Fruit fly (Drosophila melanogaster) whole organism, wandering third instar larva: ENCODE results near the gene ftz-f1.

Experiments
- CG9705 ChIP-seq: fragments of 200-800 bp; sonication (Bioruptor generic); optimal IDR thresholded peaks from 2 replicates; lab custom pipeline; 2018; ENCODE audit warnings: missing biosample characterization, mild to moderate bottlenecking, missing genetic modification characterization
- Dfd ChIP-seq: fragments of >200 bp; optimal IDR thresholded peaks from 2 replicates; lab custom pipeline; 2017; ENCODE audit warnings: missing biosample characterization, missing genetic modification characterization
- Dif ChIP-seq: fragments of 200-275, 200-300 bp; sonication (Bioruptor generic); optimal IDR thresholded peaks from 2 replicates; lab custom pipeline; 2018; ENCODE audit warnings: missing biosample characterization, missing genetic modification characterization; ENCODE audit not compliant: partially characterized antibody
- GATAd ChIP-seq: sonication (Bioruptor generic); optimal IDR thresholded peaks from 2 replicates; lab custom pipeline; 2016; ENCODE audit warnings: missing biosample characterization, missing genetic modification characterization
- HLH106 ChIP-seq: fragments of 200-800 bp; optimal IDR thresholded peaks from 3 replicates; lab custom pipeline; 2019; ENCODE audit warnings: missing biosample characterization, mild to moderate bottlenecking, missing genetic modification characterization, moderate library complexity
- Hnf4 ChIP-seq: fragments of 200-800 bp; sonication (Bioruptor generic); optimal IDR thresholded peaks from 2 replicates; lab custom pipeline; 2016; ENCODE audit warnings: missing biosample characterization, mild to moderate bottlenecking, missing genetic modification characterization
- Hr83 ChIP-seq: fragments of 200-300 bp; sonication (Bioruptor generic); optimal IDR thresholded peaks from 2 replicates; lab custom pipeline; 2016; ENCODE audit warnings: missing biosample characterization, mild to moderate bottlenecking, missing genetic modification characterization, moderate library complexity; ENCODE audit not compliant: poor library complexity, severe bottlenecking
- Jra ChIP-seq: sonication (Bioruptor generic); optimal IDR thresholded peaks from 2 replicates; lab custom pipeline; 2016; ENCODE audit warnings: missing biosample characterization, missing genetic modification characterization
- Mio ChIP-seq: sonication (Bioruptor generic); optimal IDR thresholded peaks from 2 replicates; lab custom pipeline; 2016; ENCODE audit warnings: missing biosample characterization, missing genetic modification characterization
- Myc ChIP-seq: fragments of >200 bp; optimal IDR thresholded peaks from 2 replicates; lab custom pipeline; 2017
- N ChIP-seq: fragments of >200 bp; optimal IDR thresholded peaks from 2 replicates; lab custom pipeline; 2018; ENCODE audit warnings: missing biosample characterization, missing external identifiers, missing genetic modification characterization
- OdsH ChIP-seq: fragments of 200-800 bp; sonication (Bioruptor generic); optimal IDR thresholded peaks from 2 replicates; lab custom pipeline; 2016; ENCODE audit warnings: missing biosample characterization, mild to moderate bottlenecking, missing genetic modification characterization
- Rel ChIP-seq, 2 experiments: fragments of 200-800 bp; sonication (Bioruptor generic) in 1 of 2; optimal IDR thresholded peaks; 2 replicates in 1 of 2; 3 replicates in 1 of 2; lab custom pipeline; 2016 to 2019; ENCODE audit warnings: mild to moderate bottlenecking in 2 of 2, missing biosample characterization in 2 of 2, missing genetic modification characterization in 2 of 2, moderate library complexity in 1 of 2
- Sp1 ChIP-seq: fragments of 200-800 bp; sonication (Bioruptor generic); optimal IDR thresholded peaks from 3 replicates; lab custom pipeline; 2019; ENCODE audit warnings: missing biosample characterization, mild to moderate bottlenecking, missing genetic modification characterization, moderate library complexity
- Vsx2 ChIP-seq: fragments of 200-300, 225-300 bp; sonication (Bioruptor generic); optimal IDR thresholded peaks from 2 replicates; lab custom pipeline; 2018; ENCODE audit warnings: missing biosample characterization, missing genetic modification characterization; ENCODE audit not compliant: partially characterized antibody
- brk ChIP-seq: fragments of 200-800 bp; sonication (Bioruptor generic); optimal IDR thresholded peaks from 2 replicates; lab custom pipeline; 2016; ENCODE audit warnings: missing biosample characterization, mild to moderate bottlenecking, missing genetic modification characterization
- dl ChIP-seq, 2 experiments: fragments of 175-275, 200-275 bp in 1 of 2; fragments of 200-275 bp in 1 of 2; sonication (Bioruptor generic); optimal IDR thresholded peaks; lab custom pipeline; 2018; ENCODE audit warnings: mild to moderate bottlenecking in 2 of 2, missing biosample characterization in 2 of 2, missing genetic modification characterization in 2 of 2, moderate library complexity in 2 of 2; ENCODE audit not compliant: partially characterized antibody in 2 of 2, insufficient read depth in 1 of 2
- dmrt93B ChIP-seq: fragments of 200-800 bp; sonication (Bioruptor generic); optimal IDR thresholded peaks from 2 replicates; lab custom pipeline; 2018; ENCODE audit warnings: missing biosample characterization, mild to moderate bottlenecking, missing genetic modification characterization
- dsf ChIP-seq: sonication (Bioruptor generic); optimal IDR thresholded peaks from 2 replicates; lab custom pipeline; 2016; ENCODE audit warnings: missing biosample characterization, missing genetic modification characterization, borderline replicate concordance
- ey ChIP-seq: fragments of 200-800 bp; sonication (Bioruptor generic); optimal IDR thresholded peaks from 2 replicates; lab custom pipeline; 2016; ENCODE audit warnings: missing biosample characterization, missing genetic modification characterization
- fru ChIP-seq: fragments of 200-800 bp; sonication (Bioruptor generic); optimal IDR thresholded peaks from 3 replicates; lab custom pipeline; 2016; ENCODE audit warnings: missing biosample characterization, mild to moderate bottlenecking, missing genetic modification characterization
- h ChIP-seq: fragments of 200-800 bp; sonication (Bioruptor generic); optimal IDR thresholded peaks from 3 replicates; lab custom pipeline; 2016; ENCODE audit warnings: missing biosample characterization, mild to moderate bottlenecking, missing genetic modification characterization
- jim ChIP-seq: fragments of 175-275, 200-325 bp; sonication (Bioruptor generic); optimal IDR thresholded peaks from 2 replicates; lab custom pipeline; 2016; ENCODE audit warnings: missing biosample characterization, mild to moderate bottlenecking, missing genetic modification characterization
- pan ChIP-seq: fragments of >200 bp; optimal IDR thresholded peaks from 2 replicates; lab custom pipeline; 2017
- psq ChIP-seq: fragments of 200-800 bp; sonication (Bioruptor generic); optimal IDR thresholded peaks from 3 replicates; lab custom pipeline; 2017; ENCODE audit warnings: missing biosample characterization, mild to moderate bottlenecking, missing genetic modification characterization, moderate library complexity
- rgr ChIP-seq: fragments of 200-800 bp; sonication (Bioruptor generic); optimal IDR thresholded peaks from 3 replicates; lab custom pipeline; 2016; ENCODE audit warnings: missing biosample characterization, mild to moderate bottlenecking, missing genetic modification characterization
- sage ChIP-seq: fragments of 200-800 bp; sonication (Bioruptor generic); optimal IDR thresholded peaks from 2 replicates; lab custom pipeline; 2016; ENCODE audit warnings: missing biosample characterization, mild to moderate bottlenecking, missing genetic modification characterization
- sv ChIP-seq: fragments of 200-800 bp; sonication (Bioruptor generic); optimal IDR thresholded peaks from 3 replicates; lab custom pipeline; 2016; ENCODE audit warnings: missing biosample characterization, missing genetic modification characterization
- tai ChIP-seq: sonication (Bioruptor generic); optimal IDR thresholded peaks from 2 replicates; lab custom pipeline; 2016; ENCODE audit warnings: missing biosample characterization, missing genetic modification characterization
- usp ChIP-seq: fragments of >200 bp; optimal IDR thresholded peaks from 2 replicates; lab custom pipeline; 2017; ENCODE audit warnings: missing biosample characterization, missing genetic modification characterization
- woc ChIP-seq: sonication (Bioruptor generic); optimal IDR thresholded peaks from 2 replicates; lab custom pipeline; 2016; ENCODE audit warnings: missing biosample characterization, mild to moderate bottlenecking, missing genetic modification characterization

Gene ftz-f1

DNA sequence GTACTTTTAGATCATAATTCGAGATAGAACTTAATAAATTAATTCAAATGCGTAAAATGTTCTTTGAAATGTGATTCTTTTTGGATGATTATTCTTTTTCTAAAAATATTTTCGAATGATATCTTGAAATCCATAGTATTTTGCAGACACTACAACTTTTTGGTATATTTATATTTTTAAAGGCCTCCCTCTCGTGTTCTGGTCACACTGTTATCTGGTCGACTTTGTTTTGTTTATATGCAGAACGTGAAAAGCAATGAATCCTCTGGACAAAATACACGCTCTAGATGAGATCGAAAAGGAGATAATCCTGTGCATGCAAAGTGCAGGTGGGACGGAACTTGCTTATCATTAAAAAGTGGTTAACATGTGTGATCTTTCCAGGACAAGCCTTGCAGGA lies 55.5 kb downstream of the ftz-f1 start, which contains the start of gene MED11:
Gene MED11 (plus strand): TSS at position 210 of the 400 bp plus-strand sequence.
- TF ChIP-seq Vsx2 (GFP tag; lab: Kevin White, UChicago): no peak
- no peak for TF ChIP-seq sv (GFP tag; lab: Kevin White, UChicago)
- TF ChIP-seq ey: no peak
- TF ChIP-seq fru (GFP tag; lab: Kevin White, UChicago): no peak

DNA sequence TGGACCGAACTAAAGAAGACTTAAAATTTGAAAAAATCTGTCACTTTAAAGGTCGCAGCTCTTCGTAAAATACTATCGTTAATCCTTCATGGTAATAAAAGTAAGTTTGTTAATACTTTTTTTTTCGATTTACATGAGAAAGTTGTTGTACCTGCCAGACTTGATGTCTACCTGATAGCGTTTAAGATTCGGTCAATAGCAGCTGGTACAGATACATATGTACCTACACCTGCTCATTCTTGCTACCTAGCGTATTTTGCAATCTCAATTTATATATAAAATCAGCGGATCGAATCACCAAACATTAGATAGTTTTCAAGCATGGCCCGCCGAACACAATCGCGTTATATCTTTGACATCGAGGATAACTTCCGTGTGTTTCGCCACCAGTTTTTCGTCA lies 56.9 kb downstream of the ftz-f1 start, which contains the start of gene CG6885:
Gene CG6885 (plus strand): TSS at position 301 of the 400 bp plus-strand sequence.
- TF ChIP-seq woc (GFP tag; lab: Kevin White, UChicago) (no peak), Hnf4 (no peak), sage (GFP tag; lab: Kevin White, UChicago) (no peak), OdsH (GFP tag; lab: Kevin White, UChicago) (no peak), N (GFP tag; lab: Kevin White, UChicago) (no peak), pan (lab: Kevin White, UChicago) (no peak), CG9705 (GFP tag; lab: Kevin White, UChicago) (no peak), dl (GFP tag; optimal IDR thresholded peaks at IDR 0.05; lab: Kevin White, UChicago; ENCODE audit: insufficient read depth in 1 of 2, partially characterized antibody in 2 of 2) (no peak), Vsx2 (GFP tag; lab: Kevin White, UChicago) (no peak), GATAd (GFP tag; lab: Kevin White, UChicago) (no peak), Jra (GFP tag; lab: Kevin White, UChicago) (no peak), dmrt93B (GFP tag; lab: Kevin White, UChicago) (no peak), Sp1 (GFP tag; lab: Kevin White, UChicago) (no peak), HLH106 (tag; lab: Kevin White, UChicago) (no peak), tai (GFP tag; lab: Kevin White, UChicago) (no peak), psq (GFP tag; lab: Kevin White, UChicago) (no peak), brk (no peak)

DNA sequence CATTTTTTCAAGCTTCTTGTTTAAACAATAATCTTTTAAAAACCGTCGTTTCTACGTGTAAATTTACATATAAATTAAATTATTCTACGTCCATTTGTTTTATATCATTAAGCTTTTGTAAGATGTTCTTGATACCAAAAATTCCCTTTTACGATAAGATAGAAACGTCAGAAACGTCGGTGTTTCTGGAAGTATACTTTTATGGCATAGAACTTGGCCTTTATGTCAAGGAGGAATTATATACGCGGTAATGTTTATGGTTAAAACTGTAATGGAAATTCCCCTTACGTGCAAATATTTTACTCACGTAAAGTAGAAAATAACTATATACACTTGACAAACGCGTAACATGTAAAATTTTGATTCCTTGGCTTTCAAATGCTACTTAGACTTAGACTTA lies 57.4 kb downstream of the ftz-f1 start:
- TF ChIP-seq Sp1 (GFP tag; lab: Kevin White, UChicago) (no peak), dsf (no peak), pan (lab: Kevin White, UChicago) (no peak), Myc (lab: Kevin White, UChicago) (peak; percentile 74), Mio (no peak), Dif (GFP tag; lab: Kevin White, UChicago) (no peak), rgr (GFP tag; lab: Kevin White, UChicago) (no peak), HLH106 (tag; lab: Kevin White, UChicago) (no peak), Rel (GFP tag; optimal IDR thresholded peaks at IDR 0.05; lab: Kevin White, UChicago) (no peak), Rel (tag; optimal IDR thresholded peaks at IDR 0.05; lab: Kevin White, UChicago) (peak; percentile 82), woc (GFP tag; lab: Kevin White, UChicago) (no peak), Dfd (GFP tag; lab: Kevin White, UChicago) (no peak), dl (GFP tag; optimal IDR thresholded peaks at IDR 0.05; lab: Kevin White, UChicago; ENCODE audit: insufficient read depth in 1 of 2, partially characterized antibody in 2 of 2) (no peak), Hr83 (GFP tag; lab: Kevin White, UChicago) (no peak), ey (no peak), h (GFP tag; lab: Kevin White, UChicago) (no peak), fru (GFP tag; lab: Kevin White, UChicago) (peak; percentile 29), usp (GFP tag; lab: Kevin White, UChicago) (no peak), CG9705 (GFP tag; lab: Kevin White, UChicago) (no peak)

DNA sequence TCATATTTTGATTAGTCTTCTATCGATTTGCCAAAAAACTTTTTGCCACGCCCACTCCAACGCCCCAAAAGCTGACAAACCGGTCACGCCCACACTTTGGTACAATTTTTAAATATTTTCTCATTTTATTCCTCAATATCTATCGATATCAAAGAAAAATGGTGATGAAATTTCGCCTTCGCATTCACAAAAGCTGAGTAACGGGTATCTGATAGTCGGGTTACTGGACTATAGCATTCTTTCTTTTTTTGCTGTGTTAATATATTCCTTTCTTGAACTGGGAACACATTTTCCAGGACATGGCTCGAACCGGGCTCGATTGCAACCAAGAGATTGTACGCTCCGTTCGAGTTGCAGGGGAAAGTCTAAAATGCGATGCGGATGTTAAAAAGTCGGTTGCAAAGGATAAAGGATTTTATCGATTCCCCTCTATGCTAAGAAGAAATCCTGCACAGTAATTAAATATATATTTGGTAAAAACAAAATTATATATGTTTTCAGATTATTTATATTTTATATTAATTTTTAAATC lies 58.1 kb downstream of the ftz-f1 start:
- no peak for TF ChIP-seq rgr (GFP tag; lab: Kevin White, UChicago)
- no peak for TF ChIP-seq ey
- no peak for TF ChIP-seq jim (GFP tag; lab: Kevin White, UChicago)
- no peak for TF ChIP-seq CG9705 (GFP tag; lab: Kevin White, UChicago)
- TF ChIP-seq woc (GFP tag; lab: Kevin White, UChicago): no peak
- TF ChIP-seq Dfd (GFP tag; lab: Kevin White, UChicago): peak; percentile 92
- TF ChIP-seq psq (GFP tag; lab: Kevin White, UChicago): no peak
- no peak for TF ChIP-seq Rel (GFP tag; optimal IDR thresholded peaks at IDR 0.05; lab: Kevin White, UChicago)
- TF ChIP-seq Rel (tag; optimal IDR thresholded peaks at IDR 0.05; lab: Kevin White, UChicago): no peak
